In the genomic region with DNA sequence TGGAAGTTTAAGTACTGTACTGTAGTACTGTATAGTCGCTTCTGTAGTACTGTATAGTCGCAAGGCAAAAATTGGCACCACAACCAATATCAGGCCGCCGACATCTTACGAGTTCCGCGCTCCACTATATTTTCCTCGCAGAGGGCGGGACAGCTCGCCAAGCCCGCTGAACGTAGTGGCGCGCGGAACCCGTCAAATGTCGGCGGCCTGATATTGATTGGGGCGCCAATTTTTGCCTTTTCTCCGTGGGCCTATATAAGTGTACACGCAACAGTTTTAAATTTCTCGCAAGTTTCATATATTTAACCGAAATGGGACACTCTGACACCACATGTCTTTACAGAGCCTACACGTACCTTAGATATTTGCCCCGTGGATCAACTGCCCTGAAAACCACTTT, we compare ENCODE assay signal across 2 worm cellular contexts.
TF ChIP-seq lines count a peak whose summit lies in the region.

No protein-coding gene starts in this region.

TF ChIP-seq in whole organism, L4 larva, 104 proteins besides CTCF, POLR2A, EP300 and RAD21:
- TF ChIP-seq snpc-1.2 (GFP tag; IDR thresholded peaks at IDR 0.05; lab: Robert Waterston, UW), result peak; percentile 97
- TF ChIP-seq daf-19 (GFP tag; conservative IDR thresholded peaks at IDR 0.05; lab: Robert Waterston, UW), result no peak
- TF ChIP-seq set-16 (GFP tag; IDR thresholded peaks at IDR 0.05; lab: Robert Waterston, UW), result peak; percentile 25; the same call in 1 of the 2 replicates
- TF ChIP-seq lin-39 (tag; optimal IDR thresholded peaks at IDR 0.05; lab: Kevin White, UChicago), result no peak
- TF ChIP-seq fkh-10 (GFP tag; optimal IDR thresholded peaks at IDR 0.05; lab: Kevin White, UChicago), result no peak
- TF ChIP-seq lin-38 (GFP tag; IDR thresholded peaks at IDR 0.05; lab: Robert Waterston, UW), result no peak
- TF ChIP-seq hlh-30 (tag; optimal IDR thresholded peaks at IDR 0.05; lab: Kevin White, UChicago; ENCODE audit: insufficient read depth), result no peak

TF ChIP-seq in whole organism, young adult, 124 proteins besides CTCF, POLR2A, EP300 and RAD21:
- no peak for TF ChIP-seq unc-62 (GFP tag; optimal IDR thresholded peaks at IDR 0.05; lab: Kevin White, UChicago)
- TF ChIP-seq zfh-2 (GFP tag; conservative IDR thresholded peaks at IDR 0.05; lab: Robert Waterston, UW), result peak; percentile 45; the same call in 1 of the 2 replicates
- TF ChIP-seq rcor-1 (GFP tag; IDR thresholded peaks at IDR 0.05; lab: Robert Waterston, UW), result peak; percentile 45; the same call in 1 of the 2 replicates
- no peak for TF ChIP-seq ceh-79 (tag; optimal IDR thresholded peaks at IDR 0.05; lab: Kevin White, UChicago)
- no peak for TF ChIP-seq die-1 (tag; optimal IDR thresholded peaks at IDR 0.05; lab: Kevin White, UChicago)
- no peak for TF ChIP-seq ceh-40 (GFP tag; IDR thresholded peaks at IDR 0.05; lab: Robert Waterston, UW)
- TF ChIP-seq snpc-1.1 (tag; optimal IDR thresholded peaks at IDR 0.05; lab: Kevin White, UChicago; ENCODE audit: insufficient read depth), result peak; percentile 54
- 0 out of 2 replicates have a peak, but pooled peaks have one; percentile 29 for TF ChIP-seq pbrm-1 (GFP tag; IDR thresholded peaks at IDR 0.05; lab: Robert Waterston, UW)
- TF ChIP-seq nhr-80 (tag; optimal IDR thresholded peaks at IDR 0.05; lab: Kevin White, UChicago), result no peak
- no peak for TF ChIP-seq ekl-4 (GFP tag; IDR thresholded peaks at IDR 0.05; lab: Robert Waterston, UW)
- no peak for TF ChIP-seq efl-1 (GFP tag; optimal IDR thresholded peaks at IDR 0.05; lab: Kevin White, UChicago)
- TF ChIP-seq repo-1 (tag; optimal IDR thresholded peaks at IDR 0.05; lab: Kevin White, UChicago), result no peak
- TF ChIP-seq snpc-3.4 (tag; optimal IDR thresholded peaks at IDR 0.05; lab: Kevin White, UChicago), result peak; percentile 21
- TF ChIP-seq snpc-4 (GFP tag; optimal IDR thresholded peaks at IDR 0.05; lab: Kevin White, UChicago), result peak; percentile 81
- TF ChIP-seq snpc-4 (tag; optimal IDR thresholded peaks at IDR 0.05; lab: Kevin White, UChicago), result peak; percentile 63 to 97 (median 83)
- no peak for TF ChIP-seq hlh-12 (tag; optimal IDR thresholded peaks at IDR 0.05; lab: Kevin White, UChicago)
- TF ChIP-seq F39B2.1 (GFP tag; IDR thresholded peaks at IDR 0.05; lab: Robert Waterston, UW), result no peak
- no peak for TF ChIP-seq tlf-1 (GFP tag; optimal IDR thresholded peaks at IDR 0.05; lab: Kevin White, UChicago)
- TF ChIP-seq zim-3 (tag; optimal IDR thresholded peaks at IDR 0.05; lab: Kevin White, UChicago), result no peak
- TF ChIP-seq madf-6 (GFP tag; IDR thresholded peaks at IDR 0.05; lab: Robert Waterston, UW), result peak; percentile 21; the same call in 1 of the 2 replicates
- TF ChIP-seq attf-6 (GFP tag; IDR thresholded peaks at IDR 0.05; lab: Robert Waterston, UW), result peak; percentile 91
- TF ChIP-seq chd-7 (tag; optimal IDR thresholded peaks at IDR 0.05; lab: Kevin White, UChicago), result no peak
- peak; percentile 19; the same call in 1 of the 2 replicates for TF ChIP-seq hmg-1.2 (GFP tag; IDR thresholded peaks at IDR 0.05; lab: Robert Waterston, UW)
- TF ChIP-seq tbp1 (GFP tag; optimal IDR thresholded peaks at IDR 0.05; lab: Kevin White, UChicago), result no peak

Comparison
In these comparisons a context has a peak if more than half of its experiments do, and no peak if none do; other contexts are left out.
1. Of the 7 proteins assayed by ChIP-seq in both whole organism, young adult and whole organism, L4 larva: peak only in whole organism, young adult: snpc-4; only in whole organism, L4 larva: none; in both: none; in neither: 6.